Fruit fly (Drosophila melanogaster): Measurements from ENCODE around the gene Vsx2.
A peak's percentile ranks its signal among the peaks of the same experiment; 100 is the strongest.

Gene Vsx2

DNA sequence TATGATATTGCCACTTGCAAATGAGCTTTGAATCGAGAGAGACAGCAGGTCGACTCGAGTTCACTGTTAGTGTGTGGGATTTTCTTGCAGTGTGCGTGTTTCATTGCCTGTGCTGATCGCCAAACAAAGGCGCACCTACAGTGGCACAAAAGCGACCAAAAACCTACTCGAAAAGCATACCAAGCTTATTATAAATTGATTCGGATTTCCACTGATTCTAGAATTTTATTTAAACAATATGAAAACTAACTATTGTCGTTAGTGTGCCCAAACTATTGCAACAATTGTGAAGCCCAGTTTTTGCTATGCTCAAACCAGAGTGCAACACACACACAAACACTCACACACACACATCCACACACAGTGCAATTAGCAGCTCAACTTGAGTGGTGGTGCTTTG, 1.5 kb downstream of the Vsx2 start:
- TF ChIP-seq Eip78C (GFP tag) (peak; percentile 83), Eip75B (GFP tag; optimal IDR thresholded peaks at IDR 0.05) (no peak), Sox14 (GFP tag; optimal IDR thresholded peaks at IDR 0.05) (peak; percentile 13), lz (GFP tag; optimal IDR thresholded peaks at IDR 0.05) (peak; percentile 17), CG34406 (GFP tag; optimal IDR thresholded peaks at IDR 0.05) (peak; percentile 4), CG10631 (GFP tag; optimal IDR thresholded peaks at IDR 0.05) (peak; percentile 18), ss (GFP tag; optimal IDR thresholded peaks at IDR 0.05) (peak in 1 of 2 experiments; percentile 18), eg (GFP tag; IDR thresholded peaks at IDR 0.05) (0 out of 3 replicates have a peak, but pooled peaks have one; percentile 16), CG11762 (GFP tag; optimal IDR thresholded peaks at IDR 0.05; ENCODE audit: insufficient read depth) (no peak), svp (GFP tag) (peak; percentile 76), achi (GFP tag; optimal IDR thresholded peaks at IDR 0.05) (peak; percentile 3), CG6163 (GFP tag; IDR thresholded peaks at IDR 0.05) (peak; percentile 41; the same call in 1 of the 3 replicates), CG3919 (GFP tag; optimal IDR thresholded peaks at IDR 0.05) (no peak)

DNA sequence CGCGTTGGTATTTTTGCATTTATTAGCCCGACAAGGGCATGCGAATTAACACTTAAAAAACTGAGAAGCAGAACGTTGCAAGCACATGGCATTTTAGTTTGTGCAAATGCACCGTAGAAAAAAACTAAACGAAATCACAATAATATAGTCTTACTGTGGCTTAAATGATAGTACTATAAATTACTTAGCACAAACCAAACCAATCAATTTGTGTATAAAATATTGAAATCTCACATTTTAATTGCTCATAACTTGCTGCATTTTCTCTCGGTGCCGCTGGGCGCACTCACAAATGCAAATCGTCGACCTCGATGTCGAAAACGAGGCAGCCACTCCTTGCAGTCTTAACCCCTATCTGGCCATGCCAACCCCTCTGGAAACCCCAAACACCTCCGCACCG, 6.3 kb downstream of the Vsx2 start:
- TF ChIP-seq Ets96B (tag; optimal IDR thresholded peaks at IDR 0.05) (peak; percentile 17), Eip78C (GFP tag) (peak; percentile 66), spab (GFP tag; optimal IDR thresholded peaks at IDR 0.05) (no peak), CG11294 (GFP tag; IDR thresholded peaks at IDR 0.05) (no peak), Met (GFP tag; optimal IDR thresholded peaks at IDR 0.05) (peak; percentile 24), Sox14 (GFP tag; optimal IDR thresholded peaks at IDR 0.05) (peak; percentile 8), Ets21C (GFP tag; optimal IDR thresholded peaks at IDR 0.05) (peak; percentile 5), acj6 (GFP tag; optimal IDR thresholded peaks at IDR 0.05) (peak; percentile 10), fd59A (GFP tag; optimal IDR thresholded peaks at IDR 0.05) (no peak), Eip93F (GFP tag; optimal IDR thresholded peaks at IDR 0.05) (no peak), CG6163 (GFP tag; IDR thresholded peaks at IDR 0.05) (peak; percentile 50; the same call in 1 of the 3 replicates), CG6808 (GFP tag; optimal IDR thresholded peaks at IDR 0.05) (no peak), lz (GFP tag; optimal IDR thresholded peaks at IDR 0.05) (peak; percentile 20), Smox (GFP tag; optimal IDR thresholded peaks at IDR 0.05) (peak; percentile 32), CG3032 (tag; optimal IDR thresholded peaks at IDR 0.05) (peak; percentile 14), topi (GFP tag; optimal IDR thresholded peaks at IDR 0.05) (peak; percentile 13), Lpt (GFP tag; optimal IDR thresholded peaks at IDR 0.05) (no peak), CG34406 (GFP tag; optimal IDR thresholded peaks at IDR 0.05) (peak; percentile 8), CG4318 (GFP tag; optimal IDR thresholded peaks at IDR 0.05) (no peak), net (GFP tag; optimal IDR thresholded peaks at IDR 0.05) (no peak), pdm3 (GFP tag; optimal IDR thresholded peaks at IDR 0.05) (no peak), CG31627 (GFP tag; optimal IDR thresholded peaks at IDR 0.05) (peak; percentile 37), CG8632 (GFP tag; optimal IDR thresholded peaks at IDR 0.05) (no peak), achi (GFP tag; optimal IDR thresholded peaks at IDR 0.05) (peak; percentile 13), Hr39 (GFP tag; optimal IDR thresholded peaks at IDR 0.05) (peak; percentile 41), CG1621 (tag; optimal IDR thresholded peaks at IDR 0.05) (peak; percentile 0), cyc (GFP tag; optimal IDR thresholded peaks at IDR 0.05) (peak; percentile 45), CG10669 (GFP tag; optimal IDR thresholded peaks at IDR 0.05) (peak; percentile 18), svp (GFP tag) (peak; percentile 57), CG6792 (GFP tag; optimal IDR thresholded peaks at IDR 0.05) (peak; percentile 34)

DNA sequence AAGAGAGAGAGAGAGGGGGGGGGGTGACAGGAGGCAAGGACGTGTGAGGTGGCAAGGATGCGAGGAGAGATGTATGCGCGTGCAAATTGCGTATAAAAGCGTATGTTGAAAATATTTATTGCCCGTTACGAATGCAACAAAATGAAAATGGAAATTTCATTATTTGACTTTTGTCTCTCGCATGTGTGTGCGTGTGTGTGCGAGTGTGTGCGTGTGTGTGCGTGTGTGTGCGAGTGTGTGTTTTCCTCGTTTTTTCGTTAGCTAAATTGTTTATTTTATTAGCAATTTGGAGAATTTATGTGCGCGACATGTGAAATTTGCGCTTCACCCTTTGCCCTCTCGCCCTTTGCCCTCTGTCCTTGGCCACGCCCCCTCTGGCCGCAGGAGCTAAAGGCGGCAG, 7.2 kb downstream of the Vsx2 start:
- no peak for TF ChIP-seq CG10631 (GFP tag; optimal IDR thresholded peaks at IDR 0.05)
- TF ChIP-seq Blimp-1 (GFP tag; optimal IDR thresholded peaks at IDR 0.05), result no peak
- no peak for TF ChIP-seq CG8319 (GFP tag; optimal IDR thresholded peaks at IDR 0.05)
- TF ChIP-seq Sox14 (GFP tag; optimal IDR thresholded peaks at IDR 0.05), result no peak
- no peak for TF ChIP-seq fkh (GFP tag; optimal IDR thresholded peaks at IDR 0.05)
- TF ChIP-seq Hr4 (GFP tag; optimal IDR thresholded peaks at IDR 0.05), result no peak
- TF ChIP-seq dsx (GFP tag; optimal IDR thresholded peaks at IDR 0.05; ENCODE audit: poor library complexity, severe bottlenecking), result no peak
- no peak for TF ChIP-seq CG34406 (GFP tag; optimal IDR thresholded peaks at IDR 0.05)
- TF ChIP-seq Ets21C (GFP tag; optimal IDR thresholded peaks at IDR 0.05), result no peak
- TF ChIP-seq CG11294 (GFP tag; IDR thresholded peaks at IDR 0.05), result no peak
- no peak for TF ChIP-seq CG6276 (GFP tag; optimal IDR thresholded peaks at IDR 0.05)
- no peak for TF ChIP-seq CG3032 (tag; optimal IDR thresholded peaks at IDR 0.05)
- TF ChIP-seq CG31627 (GFP tag; optimal IDR thresholded peaks at IDR 0.05), result no peak
- TF ChIP-seq CG3919 (GFP tag; optimal IDR thresholded peaks at IDR 0.05), result no peak

All from whole organism, prepupa.